Fruit fly (Drosophila melanogaster): Measurements from ENCODE around the gene Oseg5.

- TF ChIP-seq vnd (GFP tag; IDR thresholded peaks at IDR 0.05; ENCODE audit: partially characterized antibody) = no peak
- TF ChIP-seq Camta (GFP tag; optimal IDR thresholded peaks at IDR 0.05) = no peak
- no peak for TF ChIP-seq CG12219 (GFP tag; optimal IDR thresholded peaks at IDR 0.05)
- TF ChIP-seq HLHmδ (GFP tag; optimal IDR thresholded peaks at IDR 0.05) = no peak
- no peak for TF ChIP-seq CG1603 (tag; optimal IDR thresholded peaks at IDR 0.05)
- TF ChIP-seq CG8765 (GFP tag; IDR thresholded peaks at IDR 0.05) = no peak
- no peak for TF ChIP-seq CG10321 (GFP tag; IDR thresholded peaks at IDR 0.05)
- TF ChIP-seq CG18011 (GFP tag; optimal IDR thresholded peaks at IDR 0.05) = no peak
- no peak for TF ChIP-seq otp (GFP tag; IDR thresholded peaks at IDR 0.05)
These were observed 33.8 kb downstream of the Oseg5 start for dm6 chr2L:20801801-20802200.

All from whole organism, embryonic.